Fruit fly (Drosophila melanogaster): Measurements from ENCODE around the gene CG34260.
A peak's percentile ranks its signal among the peaks of the same experiment; 100 is the strongest.

dm6 chr3L:20739414-20739813 is 25.5 kb downstream of the CG34260 start, which contains the start of gene Gr77a:
- TF ChIP-seq CG10348 (GFP tag; IDR thresholded peaks at IDR 0.05) (no peak), CG15710 (tag; optimal IDR thresholded peaks at IDR 0.05) (peak; percentile 51), CG34367 (tag; optimal IDR thresholded peaks at IDR 0.05) (peak; percentile 1), CG12605 (GFP tag; IDR thresholded peaks at IDR 0.05) (no peak), CG8159 (tag; optimal IDR thresholded peaks at IDR 0.05) (peak; percentile 61), EcR (GFP tag; optimal IDR thresholded peaks at IDR 0.05) (no peak), CG17806 (tag; optimal IDR thresholded peaks at IDR 0.05) (peak; percentile 49), Pif1B (GFP tag; optimal IDR thresholded peaks at IDR 0.05) (peak; percentile 38), CG14655 (GFP tag; optimal IDR thresholded peaks at IDR 0.05) (peak; percentile 29), CG13204 (GFP tag; optimal IDR thresholded peaks at IDR 0.05) (no peak), Snoo (tag; optimal IDR thresholded peaks at IDR 0.05) (no peak), CG32121 (GFP tag; IDR thresholded peaks at IDR 0.05) (no peak)

All from whole organism, pupa.